Fruit fly (Drosophila melanogaster) whole organism, embryonic: Measurements from ENCODE around the gene CG5355.

Experiments used
- B-H2 ChIP-seq: fragments of 200-800 bp; sonication (Bioruptor generic); optimal IDR thresholded peaks from 2 replicates; lab custom pipeline; 2018; ENCODE audit warnings: missing biosample characterization, mild to moderate bottlenecking, missing genetic modification characterization
- Bdp1 ChIP-seq: fragments of 200-800 bp; sonication (Bioruptor generic); optimal IDR thresholded peaks from 3 replicates; lab custom pipeline; 2016; ENCODE audit warnings: missing biosample characterization, missing genetic modification characterization
- CG10959 ChIP-seq: fragments of 200-800 bp; sonication (Bioruptor generic); IDR thresholded peaks from 2 replicates; pipeline ENCODE4 v1.3.6; 2022; ENCODE audit warnings: missing biosample characterization, missing genetic modification characterization
- CG12659 ChIP-seq: fragments of 200-800 bp; sonication (Bioruptor generic); optimal IDR thresholded peaks from 3 replicates; lab custom pipeline; 2017; ENCODE audit warnings: mild to moderate bottlenecking, missing biosample characterization, missing genetic modification reagents, missing genetic modification characterization
- CG14667 ChIP-seq: fragments of 200-800 bp; sonication (Bioruptor generic); IDR thresholded peaks from 2 replicates; pipeline ENCODE4 v1.3.6; 2022; ENCODE audit warnings: missing biosample characterization, missing genetic modification characterization
- CG14860 ChIP-seq: fragments of 200-800 bp; sonication (Bioruptor generic); IDR thresholded peaks from 3 replicates; pipeline ENCODE4 v1.3.6; 2022; ENCODE audit warnings: missing biosample characterization, missing genetic modification characterization; ENCODE audit not compliant: partially characterized antibody
- CG16815 ChIP-seq: fragments of 200-800 bp; sonication (Bioruptor generic); optimal IDR thresholded peaks from 3 replicates; lab custom pipeline; 2017; ENCODE audit warnings: missing biosample characterization, mild to moderate bottlenecking, missing genetic modification characterization
- CG18262 ChIP-seq: fragments of 200-800 bp; optimal IDR thresholded peaks from 3 replicates; lab custom pipeline; 2019; ENCODE audit warnings: missing biosample characterization, mild to moderate bottlenecking, missing genetic modification characterization, moderate library complexity
- CG18599 ChIP-seq: fragments of 200-800 bp; sonication (Bioruptor generic); optimal IDR thresholded peaks from 3 replicates; lab custom pipeline; 2017; ENCODE audit warnings: missing biosample characterization, missing genetic modification characterization, mild to moderate bottlenecking, moderate library complexity, missing genetic modification reagents
- CG18764 ChIP-seq: fragments of 200-800 bp; sonication (Bioruptor generic); optimal IDR thresholded peaks from 3 replicates; lab custom pipeline; 2016; ENCODE audit warnings: missing biosample characterization, missing genetic modification characterization
- CG2889 ChIP-seq: fragments of 200-800 bp; sonication (Bioruptor generic); IDR thresholded peaks from 3 replicates; pipeline ENCODE4 v1.3.6; 2022; ENCODE audit warnings: missing biosample characterization, missing genetic modification characterization
- CG34376 ChIP-seq: fragments of 200-800 bp; sonication (Bioruptor generic); optimal IDR thresholded peaks from 2 replicates; lab custom pipeline; 2018; ENCODE audit warnings: missing biosample characterization, mild to moderate bottlenecking, missing genetic modification characterization
- CG3726 ChIP-seq: fragments of 200-800 bp; sonication (Bioruptor generic); IDR thresholded peaks from 3 replicates; pipeline ENCODE4, ENCODE4 v1.3.6; 2022; ENCODE audit warnings: missing biosample characterization, missing genetic modification characterization
- CG4360 ChIP-seq: fragments of 200-800 bp; sonication (Bioruptor generic); IDR thresholded peaks from 2 replicates; pipeline ENCODE4 v1.3.6; 2022; ENCODE audit warnings: missing biosample characterization, missing genetic modification characterization
- CG5180 ChIP-seq: fragments of 200-800 bp; sonication (Bioruptor generic); optimal IDR thresholded peaks from 3 replicates; lab custom pipeline; 2017; ENCODE audit warnings: missing biosample characterization, missing genetic modification characterization, mild to moderate bottlenecking, moderate library complexity, missing genetic modification reagents
- CG6854 ChIP-seq: fragments of 200-800 bp; sonication (Bioruptor generic); optimal IDR thresholded peaks from 3 replicates; lab custom pipeline; 2017; ENCODE audit warnings: missing biosample characterization, mild to moderate bottlenecking, missing genetic modification characterization
- CG7271 ChIP-seq: fragments of 200-800 bp; sonication (Bioruptor generic); optimal IDR thresholded peaks from 2 replicates; lab custom pipeline; 2018; ENCODE audit warnings: missing biosample characterization, mild to moderate bottlenecking, missing genetic modification characterization, moderate library complexity
- CG9609 ChIP-seq: fragments of 200-800 bp; sonication (Bioruptor generic); optimal IDR thresholded peaks from 3 replicates; lab custom pipeline; 2016; ENCODE audit warnings: missing biosample characterization, missing genetic modification characterization
- CoRest ChIP-seq: fragments of 200-800 bp; sonication (Bioruptor generic); optimal IDR thresholded peaks from 3 replicates; lab custom pipeline; 2018; ENCODE audit warnings: missing biosample characterization, mild to moderate bottlenecking, missing genetic modification characterization, moderate library complexity
- Dbx ChIP-seq: fragments of 200-800 bp; sonication (Bioruptor generic); IDR thresholded peaks from 3 replicates; pipeline ENCODE4 v1.3.6; 2022; ENCODE audit warnings: missing biosample characterization, missing genetic modification characterization
- Doc2 ChIP-seq: fragments of 200-800 bp; sonication (Bioruptor generic); IDR thresholded peaks from 2 replicates; pipeline ENCODE4 v1.3.6; 2022; ENCODE audit warnings: missing biosample characterization, missing genetic modification characterization
- Doc3 ChIP-seq: fragments of 200-800 bp; sonication (Bioruptor generic); IDR thresholded peaks from 3 replicates; pipeline ENCODE4 v1.3.6; 2022; ENCODE audit warnings: missing biosample characterization, missing genetic modification characterization; ENCODE audit not compliant: partially characterized antibody
- Fer2 ChIP-seq: fragments of 200-800 bp; sonication (Bioruptor generic); optimal IDR thresholded peaks from 2 replicates; lab custom pipeline; 2018; ENCODE audit warnings: missing biosample characterization, mild to moderate bottlenecking, missing genetic modification characterization, moderate library complexity
- Gsc ChIP-seq: fragments of 200-800 bp; sonication (Bioruptor generic); IDR thresholded peaks from 2 replicates; pipeline ENCODE4 v1.3.6; 2022; ENCODE audit warnings: missing biosample characterization, missing genetic modification characterization
- Hr51 ChIP-seq, 2 experiments: fragments of 200-800 bp; sonication (Bioruptor generic); optimal IDR thresholded peaks; 2 replicates in 1 of 2; 3 replicates in 1 of 2; lab custom pipeline; 2016 to 2018; ENCODE audit warnings: missing biosample characterization in 2 of 2, missing genetic modification characterization in 2 of 2, mild to moderate bottlenecking in 1 of 2, moderate library complexity in 1 of 2
- Kr ChIP-seq: fragments of 200-800 bp; sonication (Bioruptor generic); optimal IDR thresholded peaks from 2 replicates; lab custom pipeline; 2017; ENCODE audit warnings: missing biosample characterization, mild to moderate bottlenecking, missing genetic modification characterization
- Mad ChIP-seq: fragments of 200-800 bp; sonication (Bioruptor generic); optimal IDR thresholded peaks from 2 replicates; lab custom pipeline; 2016; ENCODE audit warnings: missing biosample characterization, missing genetic modification characterization
- Mrtf ChIP-seq: fragments of 200-800 bp; sonication (Bioruptor generic); IDR thresholded peaks from 3 replicates; pipeline ENCODE4 v1.3.6; 2022; ENCODE audit warnings: missing biosample characterization, missing genetic modification characterization
- Ptx1 ChIP-seq: fragments of 200-800 bp; sonication (Bioruptor generic); IDR thresholded peaks from 2 replicates; pipeline ENCODE4 v1.3.6; 2022; ENCODE audit warnings: missing biosample characterization, missing genetic modification characterization
- amos ChIP-seq: fragments of 200-800 bp; sonication (Bioruptor generic); IDR thresholded peaks from 2 replicates; pipeline ENCODE4 v1.3.6; 2022; ENCODE audit warnings: missing biosample characterization, missing genetic modification characterization; ENCODE audit not compliant: partially characterized antibody
- btn ChIP-seq: fragments of 200-800 bp; sonication (Bioruptor generic); optimal IDR thresholded peaks from 2 replicates; lab custom pipeline; 2016; ENCODE audit warnings: missing biosample characterization, missing genetic modification characterization
- dysf ChIP-seq: fragments of 200-800 bp; sonication (Bioruptor generic); IDR thresholded peaks from 3 replicates; pipeline ENCODE4 v1.3.6; 2022; ENCODE audit warnings: missing biosample characterization, missing genetic modification characterization
- ftz-f1 ChIP-seq: fragments of 200-800 bp; sonication (Bioruptor generic); optimal IDR thresholded peaks from 2 replicates; lab custom pipeline; 2016; ENCODE audit warnings: missing biosample characterization, missing genetic modification characterization
- gcm2 ChIP-seq: fragments of 200-800 bp; sonication (Bioruptor generic); optimal IDR thresholded peaks from 2 replicates; lab custom pipeline; 2016; ENCODE audit warnings: missing biosample characterization, missing genetic modification characterization
- gem ChIP-seq: fragments of 200-800 bp; sonication (Bioruptor generic); optimal IDR thresholded peaks from 2 replicates; lab custom pipeline; 2019; ENCODE audit warnings: missing biosample characterization, mild to moderate bottlenecking, missing genetic modification characterization, moderate library complexity
- gt ChIP-seq: fragments of 200-800 bp; sonication (Bioruptor generic); IDR thresholded peaks from 2 replicates; pipeline ENCODE4 v1.3.6; 2022; ENCODE audit warnings: missing biosample characterization, missing genetic modification characterization
- her ChIP-seq: fragments of 200-800 bp; sonication (Bioruptor generic); optimal IDR thresholded peaks from 2 replicates; lab custom pipeline; 2016; ENCODE audit warnings: missing biosample characterization, missing genetic modification characterization
- hkb ChIP-seq, 2 experiments: fragments of 200-800 bp in 1 of 2; fragments of >200 bp in 1 of 2; sonication (Bioruptor generic) in 1 of 2; IDR thresholded peaks in 1 of 2; optimal IDR thresholded peaks in 1 of 2; 2 replicates each; pipeline versions ENCODE4 v1.3.6 to Lab custom; 2017 to 2022; ENCODE audit warnings: missing biosample characterization in 1 of 2, missing genetic modification characterization in 1 of 2
- lola ChIP-seq, 3 experiments: fragments of >200 bp in 2 of 3; fragments of 200-800 bp in 1 of 3; sonication (Bioruptor generic) in 1 of 3; optimal IDR thresholded peaks; 2 replicates each; lab custom pipeline; 2017 to 2019; ENCODE audit warnings: missing biosample characterization in 3 of 3, missing genetic modification characterization in 3 of 3, mild to moderate bottlenecking in 1 of 3, moderate library complexity in 1 of 3
- luna ChIP-seq: fragments of 200-800 bp; sonication (Bioruptor generic); optimal IDR thresholded peaks from 2 replicates; lab custom pipeline; 2016; ENCODE audit warnings: missing biosample characterization, missing genetic modification characterization
- nom ChIP-seq: fragments of 200-800 bp; sonication (Bioruptor generic); optimal IDR thresholded peaks from 2 replicates; lab custom pipeline; 2017; ENCODE audit warnings: missing biosample characterization, missing genetic modification characterization, mild to moderate bottlenecking, moderate library complexity, missing genetic modification reagents
- phol ChIP-seq: fragments of 200-800 bp; sonication (Bioruptor generic); optimal IDR thresholded peaks from 3 replicates; lab custom pipeline; 2018; ENCODE audit warnings: missing biosample characterization, mild to moderate bottlenecking, missing genetic modification characterization, moderate library complexity
- ro ChIP-seq: fragments of 200-800 bp; sonication (Bioruptor generic); IDR thresholded peaks from 2 replicates; pipeline ENCODE4 v1.3.6; 2022; ENCODE audit warnings: missing biosample characterization, missing genetic modification characterization
- sc ChIP-seq, 3 experiments: fragments of >200 bp in 2 of 3; fragments of 200-800 bp in 1 of 3; sonication (Bioruptor generic) in 1 of 3; optimal IDR thresholded peaks; 2 replicates in 2 of 3; 3 replicates in 1 of 3; lab custom pipeline; 2017; ENCODE audit warnings: mild to moderate bottlenecking in 1 of 3, missing biosample characterization in 1 of 3, missing genetic modification characterization in 1 of 3, missing genetic modification reagents in 1 of 3
- sisA ChIP-seq: fragments of 200-800 bp; sonication (Bioruptor generic); IDR thresholded peaks from 2 replicates; pipeline ENCODE4 v1.3.6; 2022; ENCODE audit warnings: missing biosample characterization, missing genetic modification characterization
- tap ChIP-seq: fragments of 200-800 bp; optimal IDR thresholded peaks from 3 replicates; lab custom pipeline; 2019; ENCODE audit warnings: missing biosample characterization, mild to moderate bottlenecking, missing genetic modification characterization, moderate library complexity
- ttk ChIP-seq: fragments of 200-800 bp; sonication (Bioruptor generic); IDR thresholded peaks from 2 replicates; pipeline ENCODE4 v2.1.2; 2022; ENCODE audit warnings: missing biosample characterization, missing genetic modification characterization
- wek ChIP-seq: fragments of 200-800 bp; sonication (Bioruptor generic); optimal IDR thresholded peaks from 3 replicates; lab custom pipeline; 2018; ENCODE audit warnings: missing biosample characterization, mild to moderate bottlenecking, missing genetic modification characterization, moderate library complexity

The CG5355 gene

DNA sequence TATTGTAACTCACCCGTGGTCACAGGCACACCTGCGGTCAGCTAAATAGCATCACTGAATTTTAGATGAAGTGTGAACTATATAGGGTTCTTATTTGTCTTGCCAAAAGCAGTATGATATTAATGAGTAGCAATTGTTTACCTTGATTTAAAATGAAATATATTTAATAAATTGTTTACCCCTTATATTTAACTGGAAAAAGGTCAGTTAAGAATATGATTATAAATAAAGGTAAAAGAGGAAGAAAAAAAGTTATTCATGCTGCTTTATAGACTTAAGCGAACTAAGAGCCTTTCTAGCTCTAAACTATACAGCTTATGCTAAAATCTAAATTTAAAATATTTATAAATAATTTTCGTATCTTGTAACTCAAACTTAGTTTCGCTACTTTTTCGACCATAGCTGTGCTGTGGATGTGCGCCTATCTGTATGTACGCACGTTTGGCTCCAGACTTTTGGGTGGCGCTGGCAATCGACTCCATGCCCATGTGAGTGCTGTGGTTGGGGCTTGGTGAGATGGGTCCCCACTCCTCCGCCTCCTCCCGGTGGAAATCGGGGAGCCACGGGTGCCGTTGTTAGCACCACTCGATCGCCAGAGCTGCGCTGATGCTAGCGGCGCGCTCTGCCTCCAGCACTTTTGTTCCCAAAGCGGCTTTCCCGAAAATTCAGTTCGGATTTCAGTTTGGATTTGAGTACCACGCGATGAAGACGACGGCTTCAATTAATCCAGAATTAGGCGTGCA lies 29.0 kb upstream of the CG5355 start, which contains the start of gene loh (continued):
- no peak for TF ChIP-seq wek
- TF ChIP-seq CG9609 (GFP tag; lab: Kevin White, UChicago): no peak
- no peak for TF ChIP-seq CG2889 (GFP tag; lab: Robert Waterston, UW)
- TF ChIP-seq CoRest (tag; lab: Kevin White, UChicago): peak; percentile 73
- 0 out of 2 replicates have a peak, but pooled peaks have one; percentile 38 for TF ChIP-seq ttk (GFP tag; lab: Robert Waterston, UW)
- no peak for TF ChIP-seq CG4360 (GFP tag; lab: Robert Waterston, UW)
- TF ChIP-seq hkb (optimal IDR thresholded peaks at IDR 0.05; lab: Kevin White, UChicago): no peak
- peak; percentile 50; the same call in 1 of the 2 replicates for TF ChIP-seq hkb (GFP tag; IDR thresholded peaks at IDR 0.05; lab: Robert Waterston, UW)
- TF ChIP-seq CG10959 (GFP tag; lab: Robert Waterston, UW): no peak
- TF ChIP-seq CG3726 (GFP tag; lab: Robert Waterston, UW): no peak
- TF ChIP-seq Mad (GFP tag; lab: Kevin White, UChicago): no peak
- TF ChIP-seq CG7271: no peak
- TF ChIP-seq CG18764 (GFP tag; lab: Kevin White, UChicago): no peak
- peak; percentile 73 for TF ChIP-seq phol (tag; lab: Kevin White, UChicago)
- TF ChIP-seq Bdp1 (GFP tag; lab: Kevin White, UChicago): no peak
- peak; percentile 48 for TF ChIP-seq CG6854 (GFP tag; lab: Kevin White, UChicago)
- no peak for TF ChIP-seq sc (optimal IDR thresholded peaks at IDR 0.05; lab: Kevin White, UChicago)
- TF ChIP-seq sc (GFP tag; optimal IDR thresholded peaks at IDR 0.05; lab: Kevin White, UChicago): peak; percentile 44
- peak; percentile 2 for TF ChIP-seq Fer2
- TF ChIP-seq CG5180 (GFP tag; lab: Kevin White, UChicago): peak; percentile 65
- no peak for TF ChIP-seq her (GFP tag; lab: Kevin White, UChicago)
- peak; percentile 79 for TF ChIP-seq gem
- TF ChIP-seq lola (GFP tag; optimal IDR thresholded peaks at IDR 0.05; lab: Kevin White, UChicago): peak in 1 of 3 experiments; percentile 79
- no peak for TF ChIP-seq tap
- peak; percentile 63 for TF ChIP-seq CG12659 (GFP tag; lab: Kevin White, UChicago)
- no peak for TF ChIP-seq CG18599 (GFP tag; lab: Kevin White, UChicago)
- no peak for TF ChIP-seq CG14860 (GFP tag; lab: Robert Waterston, UW)
- TF ChIP-seq B-H2 (GFP tag; lab: Kevin White, UChicago): no peak
- 0 out of 2 replicates have a peak, but pooled peaks have one; percentile 15 for TF ChIP-seq ro (GFP tag; lab: Robert Waterston, UW)
- TF ChIP-seq luna (GFP tag; lab: Kevin White, UChicago): no peak
- TF ChIP-seq Gsc: no peak
- peak in 1 of 2 experiments; percentile 79 for TF ChIP-seq Hr51 (GFP tag; optimal IDR thresholded peaks at IDR 0.05; lab: Kevin White, UChicago)
- no peak for TF ChIP-seq CG34376 (GFP tag; lab: Kevin White, UChicago)
- no peak for TF ChIP-seq gcm2 (GFP tag; lab: Kevin White, UChicago)
- no peak for TF ChIP-seq Doc2 (GFP tag; lab: Robert Waterston, UW)
- no peak for TF ChIP-seq sisA (GFP tag; lab: Robert Waterston, UW)
- TF ChIP-seq ftz-f1 (GFP tag; lab: Kevin White, UChicago): no peak
- no peak for TF ChIP-seq Dbx (GFP tag; lab: Robert Waterston, UW)
- TF ChIP-seq amos (GFP tag; lab: Robert Waterston, UW): no peak
- no peak for TF ChIP-seq Mrtf (GFP tag; lab: Robert Waterston, UW)
- TF ChIP-seq Ptx1 (GFP tag; lab: Robert Waterston, UW): no peak; the same call in 1 of the 2 replicates
- no peak for TF ChIP-seq Doc3 (GFP tag; lab: Robert Waterston, UW)
- no peak; the same call in 1 of the 3 replicates for TF ChIP-seq dysf
- TF ChIP-seq nom (GFP tag; lab: Kevin White, UChicago): no peak
- peak; percentile 30 for TF ChIP-seq CG16815 (GFP tag; lab: Kevin White, UChicago)
- no peak for TF ChIP-seq gt
- peak; percentile 85 for TF ChIP-seq CG18262 (tag; lab: Kevin White, UChicago)
- TF ChIP-seq CG14667 (GFP tag; lab: Robert Waterston, UW): no peak; the same call in 1 of the 2 replicates
- no peak for TF ChIP-seq Kr (GFP tag; lab: Kevin White, UChicago)
- TF ChIP-seq btn (GFP tag; lab: Kevin White, UChicago): no peak
